Fruit fly (Drosophila melanogaster) whole organism, prepupa: ENCODE data around the gene CG42537.
A peak's percentile ranks its signal among the peaks of the same experiment; 100 is the strongest.

Experiments used
- Blimp-1 ChIP-seq: fragments of 200-800 bp; sonication (Bioruptor generic); optimal IDR thresholded peaks from 3 replicates; lab custom pipeline; 2017; ENCODE audit warnings: missing biosample characterization, missing genetic modification characterization, mild to moderate bottlenecking, moderate library complexity, missing genetic modification reagents
- CG10631 ChIP-seq: fragments of 200-800 bp; sonication (Bioruptor generic); optimal IDR thresholded peaks from 2 replicates; lab custom pipeline; 2016; ENCODE audit warnings: missing biosample characterization, missing genetic modification characterization
- CG10669 ChIP-seq: fragments of 200-800 bp; sonication (Bioruptor generic); optimal IDR thresholded peaks from 3 replicates; lab custom pipeline; 2018; ENCODE audit warnings: missing biosample characterization, mild to moderate bottlenecking, missing genetic modification characterization, moderate library complexity
- CG11762 ChIP-seq: fragments of 200-800 bp; sonication (Bioruptor generic); optimal IDR thresholded peaks from 3 replicates; lab custom pipeline; 2016; ENCODE audit warnings: missing biosample characterization, missing genetic modification characterization; ENCODE audit not compliant: insufficient read depth
- CG11902 ChIP-seq: fragments of 200-800 bp; sonication (Bioruptor generic); optimal IDR thresholded peaks from 3 replicates; lab custom pipeline; 2016; ENCODE audit warnings: missing biosample characterization, missing genetic modification characterization
- CG15336 ChIP-seq: fragments of 200-800 bp; sonication (Bioruptor generic); IDR thresholded peaks from 2 replicates; pipeline ENCODE4 v1.3.6; 2022; ENCODE audit warnings: missing biosample characterization, missing genetic modification characterization
- CG16779 ChIP-seq: fragments of 200-800 bp; sonication (Bioruptor generic); optimal IDR thresholded peaks from 3 replicates; lab custom pipeline; 2017; ENCODE audit warnings: missing biosample characterization, mild to moderate bottlenecking, missing genetic modification characterization
- CG31627 ChIP-seq: fragments of 200-800 bp; sonication (Bioruptor generic); optimal IDR thresholded peaks from 3 replicates; lab custom pipeline; 2016; ENCODE audit warnings: missing biosample characterization, missing genetic modification characterization
- CG34406 ChIP-seq: fragments of 200-800 bp; sonication (Bioruptor generic); optimal IDR thresholded peaks from 3 replicates; lab custom pipeline; 2016; ENCODE audit warnings: missing biosample characterization, missing genetic modification characterization
- CG3919 ChIP-seq: fragments of 200-800 bp; sonication (Bioruptor generic); optimal IDR thresholded peaks from 3 replicates; lab custom pipeline; 2016; ENCODE audit warnings: missing biosample characterization, missing genetic modification characterization
- CG6163 ChIP-seq: fragments of 200-800 bp; sonication (Bioruptor generic); IDR thresholded peaks from 3 replicates; pipeline ENCODE4 v1.3.6; 2022; ENCODE audit warnings: missing biosample characterization, missing genetic modification characterization
- CG6792 ChIP-seq: fragments of 200-800 bp; sonication (Bioruptor generic); optimal IDR thresholded peaks from 3 replicates; lab custom pipeline; 2016; ENCODE audit warnings: missing biosample characterization, missing genetic modification characterization
- CG6808 ChIP-seq: fragments of 200-800 bp; sonication (Bioruptor generic); optimal IDR thresholded peaks from 3 replicates; lab custom pipeline; 2017; ENCODE audit warnings: missing biosample characterization, missing genetic modification characterization, mild to moderate bottlenecking, moderate library complexity, missing genetic modification reagents
- CG6854 ChIP-seq: fragments of 200-800 bp; sonication (Bioruptor generic); optimal IDR thresholded peaks from 2 replicates; lab custom pipeline; 2017; ENCODE audit warnings: missing biosample characterization, mild to moderate bottlenecking, missing genetic modification characterization
- CG7368 ChIP-seq: fragments of 200-800 bp; sonication (Bioruptor generic); optimal IDR thresholded peaks from 3 replicates; lab custom pipeline; 2016; ENCODE audit warnings: missing biosample characterization, missing genetic modification characterization
- CG8119 ChIP-seq: fragments of 200-800 bp; sonication (Bioruptor generic); IDR thresholded peaks from 3 replicates; pipeline ENCODE4 v1.3.6; 2022; ENCODE audit warnings: missing biosample characterization, missing genetic modification characterization
- CG8319 ChIP-seq: fragments of 200-800 bp; sonication (Bioruptor generic); optimal IDR thresholded peaks from 3 replicates; lab custom pipeline; 2016; ENCODE audit warnings: missing biosample characterization, missing genetic modification characterization
- CG9139 ChIP-seq: fragments of 200-800 bp; sonication (Bioruptor generic); optimal IDR thresholded peaks from 3 replicates; lab custom pipeline; 2017; ENCODE audit warnings: missing biosample characterization, mild to moderate bottlenecking, missing genetic modification characterization
- Eip75B ChIP-seq: fragments of 200-800 bp; sonication (Bioruptor generic); optimal IDR thresholded peaks from 3 replicates; lab custom pipeline; 2016; ENCODE audit warnings: missing biosample characterization, missing genetic modification characterization
- Eip78C ChIP-seq: fragments of 200-800 bp; sonication (Bioruptor generic); peaks from one replicate; lab custom pipeline; 2016; ENCODE audit warnings: missing biosample characterization, missing genetic modification characterization
- Eip93F ChIP-seq: fragments of 200-800 bp; sonication (Bioruptor generic); optimal IDR thresholded peaks from 2 replicates; lab custom pipeline; 2016; ENCODE audit warnings: missing biosample characterization, mild to moderate bottlenecking, missing genetic modification characterization
- Ets21C ChIP-seq: fragments of 200-800 bp; sonication (Bioruptor generic); optimal IDR thresholded peaks from 3 replicates; lab custom pipeline; 2016; ENCODE audit warnings: missing biosample characterization, missing genetic modification characterization
- Ets96B ChIP-seq: fragments of 200-800 bp; optimal IDR thresholded peaks from 2 replicates; lab custom pipeline; 2019; ENCODE audit warnings: missing biosample characterization, mild to moderate bottlenecking, missing genetic modification characterization, moderate library complexity
- Gug ChIP-seq: fragments of 200-800 bp; sonication (Bioruptor generic); IDR thresholded peaks from 2 replicates; pipeline ENCODE4 v1.3.6; 2022; ENCODE audit warnings: missing biosample characterization, missing genetic modification characterization
- Hr38 ChIP-seq: sonication (Bioruptor generic); optimal IDR thresholded peaks from 2 replicates; lab custom pipeline; 2016; ENCODE audit warnings: missing biosample characterization, missing genetic modification characterization
- Hr39 ChIP-seq: fragments of 200-800 bp; sonication (Bioruptor generic); optimal IDR thresholded peaks from 2 replicates; lab custom pipeline; 2016; ENCODE audit warnings: missing biosample characterization, missing genetic modification characterization
- Hr4 ChIP-seq: fragments of 200-800 bp; sonication (Bioruptor generic); optimal IDR thresholded peaks from 3 replicates; lab custom pipeline; 2016; ENCODE audit warnings: missing biosample characterization, missing genetic modification characterization
- Lpt ChIP-seq: fragments of 200-800 bp; sonication (Bioruptor generic); optimal IDR thresholded peaks from 3 replicates; lab custom pipeline; 2016; ENCODE audit warnings: missing biosample characterization, missing genetic modification characterization
- Met ChIP-seq: fragments of 200-800 bp; sonication (Bioruptor generic); optimal IDR thresholded peaks from 3 replicates; lab custom pipeline; 2016; ENCODE audit warnings: missing biosample characterization, missing genetic modification characterization
- OdsH ChIP-seq: fragments of 200-800 bp; sonication (Bioruptor generic); optimal IDR thresholded peaks from 3 replicates; lab custom pipeline; 2016; ENCODE audit warnings: missing biosample characterization, missing genetic modification characterization
- Smox ChIP-seq: fragments of 200-800 bp; sonication (Bioruptor generic); optimal IDR thresholded peaks from 3 replicates; lab custom pipeline; 2016; ENCODE audit warnings: missing biosample characterization, missing genetic modification characterization
- Sox102F ChIP-seq: fragments of 200-800 bp; sonication (Bioruptor generic); optimal IDR thresholded peaks from 2 replicates; lab custom pipeline; 2016; ENCODE audit warnings: missing biosample characterization, mild to moderate bottlenecking, missing genetic modification characterization
- Sox14 ChIP-seq: fragments of 200-800 bp; sonication (Bioruptor generic); optimal IDR thresholded peaks from 3 replicates; lab custom pipeline; 2016; ENCODE audit warnings: missing biosample characterization, missing genetic modification characterization
- achi ChIP-seq: fragments of 200-800 bp; sonication (Bioruptor generic); optimal IDR thresholded peaks from 3 replicates; lab custom pipeline; 2016; ENCODE audit warnings: missing biosample characterization, missing genetic modification characterization
- cyc ChIP-seq: fragments of 200-800 bp; sonication (Bioruptor generic); optimal IDR thresholded peaks from 3 replicates; lab custom pipeline; 2016; ENCODE audit warnings: missing biosample characterization, missing genetic modification characterization
- dac ChIP-seq: fragments of 200-800 bp; sonication (Bioruptor generic); optimal IDR thresholded peaks from 2 replicates; lab custom pipeline; 2017; ENCODE audit warnings: missing biosample characterization, mild to moderate bottlenecking, missing genetic modification characterization
- dsx ChIP-seq: fragments of 200-800 bp; optimal IDR thresholded peaks from 3 replicates; lab custom pipeline; 2019; ENCODE audit warnings: missing biosample characterization, mild to moderate bottlenecking, missing genetic modification characterization, moderate library complexity; ENCODE audit not compliant: poor library complexity, severe bottlenecking
- eg ChIP-seq: fragments of 200-800 bp; sonication (Bioruptor generic); IDR thresholded peaks from 3 replicates; pipeline ENCODE4 v1.3.6; 2022; ENCODE audit warnings: missing biosample characterization, missing genetic modification characterization
- esn ChIP-seq: fragments of 200-800 bp; sonication (Bioruptor generic); optimal IDR thresholded peaks from 2 replicates; lab custom pipeline; 2016; ENCODE audit warnings: missing biosample characterization, mild to moderate bottlenecking, missing genetic modification characterization, moderate library complexity
- fd59A ChIP-seq: fragments of 200-800 bp; sonication (Bioruptor generic); optimal IDR thresholded peaks from 2 replicates; lab custom pipeline; 2017; ENCODE audit warnings: missing biosample characterization, mild to moderate bottlenecking, missing genetic modification characterization, missing genetic modification reagents
- fd85E ChIP-seq: fragments of 200-800 bp; sonication (Bioruptor generic); optimal IDR thresholded peaks from 3 replicates; lab custom pipeline; 2016; ENCODE audit warnings: missing biosample characterization, missing genetic modification characterization
- fkh ChIP-seq: fragments of 200-800 bp; sonication (Bioruptor generic); optimal IDR thresholded peaks from 3 replicates; lab custom pipeline; 2017; ENCODE audit warnings: missing biosample characterization, mild to moderate bottlenecking, missing genetic modification characterization, moderate library complexity
- lz ChIP-seq: fragments of 200-800 bp; sonication (Bioruptor generic); optimal IDR thresholded peaks from 3 replicates; lab custom pipeline; 2016; ENCODE audit warnings: missing biosample characterization, missing genetic modification characterization
- net ChIP-seq: fragments of 200-800 bp; sonication (Bioruptor generic); optimal IDR thresholded peaks from 3 replicates; lab custom pipeline; 2016; ENCODE audit warnings: missing biosample characterization, missing genetic modification characterization
- pdm3 ChIP-seq: fragments of 200-800 bp; sonication (Bioruptor generic); optimal IDR thresholded peaks from 3 replicates; lab custom pipeline; 2016; ENCODE audit warnings: missing biosample characterization, missing genetic modification characterization
- salr ChIP-seq, 2 experiments: fragments of 200-800 bp; sonication (Bioruptor generic); optimal IDR thresholded peaks; 3 replicates each; lab custom pipeline; 2016 to 2018; ENCODE audit warnings: missing biosample characterization in 2 of 2, missing genetic modification characterization in 2 of 2, mild to moderate bottlenecking in 1 of 2
- spab ChIP-seq: fragments of 200-800 bp; sonication (Bioruptor generic); optimal IDR thresholded peaks from 2 replicates; lab custom pipeline; 2017; ENCODE audit warnings: missing biosample characterization, mild to moderate bottlenecking, missing genetic modification characterization, missing genetic modification reagents
- ss ChIP-seq, 2 experiments: fragments of 200-800 bp; sonication (Bioruptor generic); optimal IDR thresholded peaks; 2 replicates in 1 of 2; 3 replicates in 1 of 2; lab custom pipeline; 2017 to 2018; ENCODE audit warnings: mild to moderate bottlenecking in 2 of 2, missing biosample characterization in 2 of 2, missing genetic modification characterization in 2 of 2, moderate library complexity in 1 of 2
- topi ChIP-seq: fragments of 200-800 bp; sonication (Bioruptor generic); optimal IDR thresholded peaks from 3 replicates; lab custom pipeline; 2016; ENCODE audit warnings: missing biosample characterization, missing genetic modification characterization
- vri ChIP-seq: fragments of 200-800 bp; sonication (Bioruptor generic); optimal IDR thresholded peaks from 3 replicates; lab custom pipeline; 2016; ENCODE audit warnings: missing biosample characterization, mild to moderate bottlenecking, missing genetic modification characterization

The CG42537 gene

dm6 chr3R:6410412-6411225, 33.0 kb downstream of the CG42537 start:
- TF ChIP-seq net (GFP tag; lab: Kevin White, UChicago) (peak; percentile 85), CG6808 (GFP tag; lab: Kevin White, UChicago) (peak; percentile 75), CG15336 (GFP tag; lab: Robert Waterston, UW) (peak; percentile 82), Ets21C (GFP tag; lab: Kevin White, UChicago) (peak; percentile 56), ss (GFP tag; optimal IDR thresholded peaks at IDR 0.05; lab: Kevin White, UChicago) (peak; percentile 80 to 90), dac (GFP tag; lab: Kevin White, UChicago) (peak; percentile 76), Met (GFP tag; lab: Kevin White, UChicago) (peak; percentile 79), Eip78C (GFP tag; lab: Kevin White, UChicago) (peak; percentile 97), eg (peak; percentile 61), Sox102F (GFP tag; lab: Kevin White, UChicago) (peak; percentile 75), Ets96B (tag; lab: Kevin White, UChicago) (peak; percentile 63), esn (GFP tag; lab: Kevin White, UChicago) (peak; percentile 86), cyc (GFP tag; lab: Kevin White, UChicago) (peak; percentile 69), fd59A (GFP tag; lab: Kevin White, UChicago) (peak; percentile 83), topi (peak; percentile 75), Lpt (GFP tag; lab: Kevin White, UChicago) (peak; percentile 74), Hr38 (GFP tag; lab: Kevin White, UChicago) (peak; percentile 12), Eip93F (GFP tag; lab: Kevin White, UChicago) (no peak), Sox14 (GFP tag; lab: Kevin White, UChicago) (peak; percentile 87), CG31627 (GFP tag; lab: Kevin White, UChicago) (peak; percentile 77), CG10631 (peak; percentile 87), OdsH (GFP tag; lab: Kevin White, UChicago) (peak; percentile 86), Gug (GFP tag; lab: Robert Waterston, UW) (peak; percentile 37), CG11762 (GFP tag; lab: Kevin White, UChicago) (peak; percentile 71), CG8119 (GFP tag; lab: Robert Waterston, UW) (peak; percentile 84), Hr4 (GFP tag; lab: Kevin White, UChicago) (peak; percentile 94), fd85E (GFP tag; lab: Kevin White, UChicago) (peak; percentile 24), Smox (peak; percentile 77), CG10669 (GFP tag; lab: Kevin White, UChicago) (peak; percentile 83), CG9139 (GFP tag; lab: Kevin White, UChicago) (peak; percentile 81), spab (peak; percentile 68), Hr39 (peak; percentile 78), CG16779 (tag; lab: Kevin White, UChicago) (peak; percentile 75), pdm3 (GFP tag; lab: Kevin White, UChicago) (peak; percentile 87), dsx (GFP tag; lab: Kevin White, UChicago) (peak; percentile 99), fkh (peak; percentile 81), Eip75B (GFP tag; lab: Kevin White, UChicago) (peak; percentile 86), CG6854 (no peak), vri (GFP tag; lab: Kevin White, UChicago) (peak; percentile 23), CG11902 (GFP tag; lab: Kevin White, UChicago) (peak; percentile 60), CG34406 (GFP tag; lab: Kevin White, UChicago) (peak; percentile 79), achi (GFP tag; lab: Kevin White, UChicago) (peak; percentile 82), CG8319 (GFP tag; lab: Kevin White, UChicago) (peak; percentile 72), salr (GFP tag; optimal IDR thresholded peaks at IDR 0.05; lab: Kevin White, UChicago) (peak; percentile 65 to 94), CG3919 (peak; percentile 81), lz (GFP tag; lab: Kevin White, UChicago) (peak; percentile 79), CG6792 (GFP tag; lab: Kevin White, UChicago) (peak; percentile 81), CG7368 (GFP tag; lab: Kevin White, UChicago) (peak; percentile 67), CG6163 (GFP tag; lab: Robert Waterston, UW) (peak; percentile 82), Blimp-1 (no peak)
